Fruit fly (Drosophila melanogaster): ENCODE measurements around the gene CG9044.

CG9044 gene

dm6 chr2L:5978333-5979054, 29.2 kb downstream of the CG9044 start (continued):
- TF ChIP-seq CG3919 (GFP tag; optimal IDR thresholded peaks at IDR 0.05) (peak; percentile 61), Met (GFP tag; optimal IDR thresholded peaks at IDR 0.05) (peak; percentile 44), OdsH (GFP tag; optimal IDR thresholded peaks at IDR 0.05) (no peak), CG10669 (GFP tag; optimal IDR thresholded peaks at IDR 0.05) (no peak), CG11902 (GFP tag; optimal IDR thresholded peaks at IDR 0.05) (no peak), lz (GFP tag; optimal IDR thresholded peaks at IDR 0.05) (no peak), Blimp-1 (GFP tag; optimal IDR thresholded peaks at IDR 0.05) (no peak), Sox14 (GFP tag; optimal IDR thresholded peaks at IDR 0.05) (peak; percentile 19), CG16779 (tag; optimal IDR thresholded peaks at IDR 0.05) (no peak)

dm6 chr2L:5979055-5979399, 29.8 kb downstream of the CG9044 start:
- TF ChIP-seq CG11762 (GFP tag; optimal IDR thresholded peaks at IDR 0.05; ENCODE audit: insufficient read depth): no peak
- TF ChIP-seq salr (GFP tag; optimal IDR thresholded peaks at IDR 0.05): peak in 1 of 2 experiments; percentile 1
- no peak for TF ChIP-seq Sox102F (GFP tag; optimal IDR thresholded peaks at IDR 0.05)
- TF ChIP-seq Blimp-1 (GFP tag; optimal IDR thresholded peaks at IDR 0.05): peak; percentile 8
- TF ChIP-seq vri (GFP tag; optimal IDR thresholded peaks at IDR 0.05): no peak
- peak; percentile 47 for TF ChIP-seq Eip78C (GFP tag)
- TF ChIP-seq svp (GFP tag): peak; percentile 76
- TF ChIP-seq CG32006 (GFP tag; optimal IDR thresholded peaks at IDR 0.05): peak; percentile 6

DNA sequence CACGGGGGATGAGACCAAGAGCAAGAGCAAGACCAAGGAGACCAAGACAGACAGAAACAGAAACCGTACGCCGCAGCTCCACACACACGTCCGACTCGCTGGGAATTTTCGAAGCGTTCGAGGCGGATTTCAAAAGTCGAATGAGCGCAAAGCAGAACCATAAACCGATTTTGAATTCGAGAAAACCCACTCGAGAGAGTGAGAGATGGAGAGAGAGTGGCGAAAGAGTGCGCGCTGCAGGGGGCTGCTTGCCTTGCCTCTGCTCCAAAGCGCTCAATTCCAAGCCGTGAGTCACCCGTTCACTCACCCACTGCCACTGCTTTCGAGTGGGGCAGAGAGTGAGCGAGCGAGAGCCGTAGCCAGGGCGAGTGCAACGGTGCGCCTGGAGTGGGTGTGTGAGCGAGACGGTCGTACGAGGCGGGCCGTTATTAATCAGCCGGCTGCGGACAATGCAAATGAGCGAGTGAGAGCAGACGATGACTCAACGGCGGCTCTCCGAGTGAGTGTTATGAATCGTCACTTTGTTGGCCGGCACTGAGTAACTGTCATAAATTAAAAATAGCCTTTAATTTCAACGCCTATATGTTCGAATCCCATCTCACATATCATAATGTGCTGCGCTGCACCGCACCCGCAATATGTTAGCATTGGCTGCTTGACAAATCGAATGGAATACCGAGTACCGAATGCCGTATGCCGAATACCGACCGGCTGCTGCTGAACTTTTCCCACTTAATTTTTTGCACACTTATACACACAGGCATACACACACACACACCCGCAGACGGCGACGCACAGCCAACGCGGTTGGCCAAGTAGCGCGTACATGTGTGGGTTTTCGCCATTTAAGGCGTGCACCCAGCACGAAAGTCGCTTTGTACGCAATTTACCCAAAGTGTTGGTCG, 31.0 kb downstream of the CG9044 start:
- peak; percentile 48 to 67 for TF ChIP-seq ss (GFP tag; optimal IDR thresholded peaks at IDR 0.05)
- TF ChIP-seq Smox (GFP tag; optimal IDR thresholded peaks at IDR 0.05): peak; percentile 6
- peak; percentile 55 for TF ChIP-seq net (GFP tag; optimal IDR thresholded peaks at IDR 0.05)
- peak; percentile 81 for TF ChIP-seq svp (GFP tag)
- peak; percentile 49 for TF ChIP-seq esn (GFP tag; optimal IDR thresholded peaks at IDR 0.05)
- TF ChIP-seq CG31627 (GFP tag; optimal IDR thresholded peaks at IDR 0.05): no peak
- TF ChIP-seq CG6792 (GFP tag; optimal IDR thresholded peaks at IDR 0.05): peak; percentile 14
- TF ChIP-seq Ets96B (tag; optimal IDR thresholded peaks at IDR 0.05): no peak
- TF ChIP-seq vri (GFP tag; optimal IDR thresholded peaks at IDR 0.05): peak; percentile 70
- TF ChIP-seq fd85E (GFP tag; optimal IDR thresholded peaks at IDR 0.05): peak; percentile 9
- TF ChIP-seq CG6808 (GFP tag; optimal IDR thresholded peaks at IDR 0.05): peak; percentile 61
- peak; percentile 31 for TF ChIP-seq CG8632 (GFP tag; optimal IDR thresholded peaks at IDR 0.05)
- TF ChIP-seq Eip78C (GFP tag): peak; percentile 76
- TF ChIP-seq CG3919 (GFP tag; optimal IDR thresholded peaks at IDR 0.05): peak; percentile 52
- TF ChIP-seq CG32006 (GFP tag; optimal IDR thresholded peaks at IDR 0.05): no peak
- peak; percentile 77 for TF ChIP-seq CG6854 (GFP tag; optimal IDR thresholded peaks at IDR 0.05)
- TF ChIP-seq Sox14 (GFP tag; optimal IDR thresholded peaks at IDR 0.05): peak; percentile 56
- TF ChIP-seq Eip75B (GFP tag; optimal IDR thresholded peaks at IDR 0.05): peak; percentile 41
- TF ChIP-seq cyc (GFP tag; optimal IDR thresholded peaks at IDR 0.05): no peak
- no peak for TF ChIP-seq CG7368 (GFP tag; optimal IDR thresholded peaks at IDR 0.05)
- TF ChIP-seq Hr39 (GFP tag; optimal IDR thresholded peaks at IDR 0.05): no peak
- no peak for TF ChIP-seq eg (GFP tag; IDR thresholded peaks at IDR 0.05)
- peak; percentile 54 for TF ChIP-seq Met (GFP tag; optimal IDR thresholded peaks at IDR 0.05)
- no peak for TF ChIP-seq CG34406 (GFP tag; optimal IDR thresholded peaks at IDR 0.05)
- TF ChIP-seq Sox102F (GFP tag; optimal IDR thresholded peaks at IDR 0.05): peak; percentile 45
- peak; percentile 29 for TF ChIP-seq CG6276 (GFP tag; optimal IDR thresholded peaks at IDR 0.05)
- TF ChIP-seq fd59A (GFP tag; optimal IDR thresholded peaks at IDR 0.05): no peak
- TF ChIP-seq CG1621 (tag; optimal IDR thresholded peaks at IDR 0.05): peak; percentile 45
- peak; percentile 52 for TF ChIP-seq dsx (GFP tag; optimal IDR thresholded peaks at IDR 0.05; ENCODE audit: poor library complexity, severe bottlenecking)
- peak; percentile 3 for TF ChIP-seq CG3032 (tag; optimal IDR thresholded peaks at IDR 0.05)
- peak; percentile 63 for TF ChIP-seq CG16779 (tag; optimal IDR thresholded peaks at IDR 0.05)
- no peak for TF ChIP-seq CG15336 (GFP tag; IDR thresholded peaks at IDR 0.05)
- no peak for TF ChIP-seq CG10631 (GFP tag; optimal IDR thresholded peaks at IDR 0.05)
- peak; percentile 11 for TF ChIP-seq achi (GFP tag; optimal IDR thresholded peaks at IDR 0.05)
- TF ChIP-seq CG9139 (GFP tag; optimal IDR thresholded peaks at IDR 0.05): peak; percentile 77
